Fruit fly (Drosophila melanogaster): ENCODE data around the gene rump.

- TF ChIP-seq Pif1B (GFP tag; optimal IDR thresholded peaks at IDR 0.05) (no peak), gl (tag; optimal IDR thresholded peaks at IDR 0.05) (no peak), EcR (GFP tag; optimal IDR thresholded peaks at IDR 0.05) (no peak)
These were observed 45.3 kb upstream of the rump start, which contains the start of the genes CG9386 and BckdhA for dm6 chr3R:9555334-9555974.

Data from whole organism, pupa.